Worm (Caenorhabditis elegans) whole organism, young adult: ENCODE measurements around the gene osgn-1.

Source experiments
- B0261.1 ChIP-seq: sonication (generic microtip); optimal IDR thresholded peaks from 2 replicates; lab custom pipeline; 2016; ENCODE audit warnings: mild to moderate bottlenecking, missing genetic modification characterization, moderate library complexity, missing compliant biosample characterization
- F10E7.11 ChIP-seq: sonication (generic microtip); optimal IDR thresholded peaks from 2 replicates; lab custom pipeline; 2017; ENCODE audit warnings: mild to moderate bottlenecking, missing genetic modification characterization, moderate library complexity, missing compliant biosample characterization
- F55B11.4 ChIP-seq: sonication (generic microtip); optimal IDR thresholded peaks from 2 replicates; lab custom pipeline; 2016; ENCODE audit warnings: missing compliant biosample characterization, missing genetic modification characterization, borderline replicate concordance; ENCODE audit not compliant: insufficient read depth
- K11D2.4 ChIP-seq: fragments of 200-800 bp; sonication (Bioruptor generic); IDR thresholded peaks from 2 replicates; pipeline ENCODE4 v1.3.6; 2022; ENCODE audit warnings: missing genetic modification reagents, missing genetic modification characterization, missing compliant biosample characterization
- bed-1 ChIP-seq: fragments of 200-800 bp; sonication (Bioruptor generic); IDR thresholded peaks from 2 replicates; pipeline ENCODE4 v1.3.6; 2022; ENCODE audit warnings: missing genetic modification reagents, missing genetic modification characterization, missing compliant biosample characterization
- egl-18 ChIP-seq: fragments of 200-800 bp; sonication (Bioruptor generic); IDR thresholded peaks from 2 replicates; pipeline ENCODE4 v1.3.6; 2022; ENCODE audit warnings: missing genetic modification reagents, missing genetic modification characterization, missing compliant biosample characterization
- let-526 ChIP-seq: fragments of 200-800 bp; sonication (Bioruptor generic); IDR thresholded peaks from 2 replicates; pipeline ENCODE4 v1.3.6; 2022; ENCODE audit warnings: missing genetic modification reagents, missing genetic modification characterization, missing compliant biosample characterization
- nhr-27 ChIP-seq: fragments of 200-800 bp; sonication (Bioruptor generic); optimal IDR thresholded peaks from 2 replicates; lab custom pipeline; 2018; ENCODE audit warnings: mild to moderate bottlenecking, missing genetic modification characterization, moderate library complexity, missing compliant biosample characterization
- rec-8 ChIP-seq, 2 experiments: sonication (generic microtip); optimal IDR thresholded peaks; 2 replicates each; lab custom pipeline; 2016; ENCODE audit warnings: mild to moderate bottlenecking in 2 of 2, missing genetic modification characterization in 2 of 2, missing genetic modification reagents in 2 of 2, missing genotype in 2 of 2, missing biosample characterization in 1 of 2, missing compliant biosample characterization in 1 of 2, moderate library complexity in 1 of 2
- snpc-4 ChIP-seq, 5 experiments: fragments of 150-350 bp in 1 of 5; sonication (generic microtip) in 4 of 5; optimal IDR thresholded peaks; 2 replicates each; lab custom pipeline; 2014 to 2018; ENCODE audit warnings: missing genetic modification characterization in 5 of 5, missing biosample characterization in 3 of 5, antibody characterized with exemption in 2 of 5, mild to moderate bottlenecking in 2 of 5, missing compliant biosample characterization in 2 of 5, missing genotype in 2 of 5, moderate library complexity in 2 of 5, missing genetic modification reagents in 1 of 5
- sptf-2 ChIP-seq: fragments of 200-800 bp; sonication (Bioruptor generic); optimal IDR thresholded peaks from 2 replicates; lab custom pipeline; 2018; ENCODE audit warnings: mild to moderate bottlenecking, missing genetic modification characterization, missing compliant biosample characterization

- no peak for TF ChIP-seq F10E7.11 (tag; lab: Kevin White, UChicago)
- no peak for TF ChIP-seq F55B11.4 (tag; lab: Kevin White, UChicago)
- TF ChIP-seq nhr-27 (tag; lab: Kevin White, UChicago), result no peak
- TF ChIP-seq K11D2.4 (GFP tag; lab: Robert Waterston, UW), result no peak
- TF ChIP-seq snpc-4 (GFP tag; optimal IDR thresholded peaks at IDR 0.05; lab: Kevin White, UChicago), result no peak
- TF ChIP-seq snpc-4 (tag; optimal IDR thresholded peaks at IDR 0.05; lab: Kevin White, UChicago), result no peak
- TF ChIP-seq rec-8 (tag; optimal IDR thresholded peaks at IDR 0.05; lab: Kevin White, UChicago), result no peak
- no peak for TF ChIP-seq egl-18
- TF ChIP-seq sptf-2 (GFP tag; lab: Kevin White, UChicago), result no peak
- TF ChIP-seq B0261.1 (tag; lab: Kevin White, UChicago), result no peak
- no peak for TF ChIP-seq let-526 (GFP tag; lab: Robert Waterston, UW)
- no peak for TF ChIP-seq bed-1
Observed at ce11 chrIV:4227917-4228316, 20.7 kb downstream of the osgn-1 start, which contains the start of gene srbc-70.
